Worm (Caenorhabditis elegans): ENCODE data around the gene tsp-18.

Gene tsp-18

ce11 chrII:5931904-5932764 lies 27.8 kb downstream of the tsp-18 start:
- TF ChIP-seq lsy-27 (tag; optimal IDR thresholded peaks at IDR 0.05; ENCODE audit: borderline replicate concordance, insufficient read depth): no peak
- no peak for TF ChIP-seq cebp-1 (GFP tag; IDR thresholded peaks at IDR 0.05)
- peak; percentile 25 for TF ChIP-seq cebp-1 (tag; optimal IDR thresholded peaks at IDR 0.05)
- TF ChIP-seq F39B2.1 (GFP tag; IDR thresholded peaks at IDR 0.05): no peak
- TF ChIP-seq egrh-3 (GFP tag; IDR thresholded peaks at IDR 0.05): no peak
- no peak for TF ChIP-seq lag-1 (GFP tag; IDR thresholded peaks at IDR 0.05)
- peak; percentile 87 for TF ChIP-seq atf-7 (tag; optimal IDR thresholded peaks at IDR 0.05)
- no peak for TF ChIP-seq ZK185.1 (tag; optimal IDR thresholded peaks at IDR 0.05; ENCODE audit: poor library complexity, severe bottlenecking)
- TF ChIP-seq somi-1 (GFP tag; optimal IDR thresholded peaks at IDR 0.05): no peak
- TF ChIP-seq attf-5 (GFP tag; optimal IDR thresholded peaks at IDR 0.05): no peak
- no peak for TF ChIP-seq F22D6.2 (tag; optimal IDR thresholded peaks at IDR 0.05)
- no peak for TF ChIP-seq Y53F4B.3 (GFP tag; IDR thresholded peaks at IDR 0.05)
- TF ChIP-seq unc-62 (GFP tag; optimal IDR thresholded peaks at IDR 0.05): peak; percentile 90
- no peak for TF ChIP-seq pbrm-1 (GFP tag; IDR thresholded peaks at IDR 0.05)
- no peak for TF ChIP-seq C17E4.6 (GFP tag; IDR thresholded peaks at IDR 0.05)
- TF ChIP-seq nhr-80 (tag; optimal IDR thresholded peaks at IDR 0.05): peak; percentile 60
- TF ChIP-seq F10E7.11 (tag; optimal IDR thresholded peaks at IDR 0.05): no peak
- TF ChIP-seq ceh-27 (GFP tag; optimal IDR thresholded peaks at IDR 0.05): no peak
- peak in 1 of 2 experiments; percentile 21 for TF ChIP-seq let-607 (tag; optimal IDR thresholded peaks at IDR 0.05)

ce11 chrII:5933133-5933532 lies 28.8 kb downstream of the tsp-18 start:
- TF ChIP-seq Y79H2A.3 (GFP tag; conservative IDR thresholded peaks at IDR 0.05): no peak
- 0 out of 2 replicates have a peak, but pooled peaks have one; percentile 6 for TF ChIP-seq dox-1 (GFP tag; IDR thresholded peaks at IDR 0.05)
- TF ChIP-seq chd-7 (tag; optimal IDR thresholded peaks at IDR 0.05): peak; percentile 12

ce11 chrII:5933962-5934422 lies 29.6 kb downstream of the tsp-18 start:
- TF ChIP-seq F33H1.4 (GFP tag; IDR thresholded peaks at IDR 0.05) (no peak), ztf-25 (GFP tag; IDR thresholded peaks at IDR 0.05) (no peak), ama-1 (optimal IDR thresholded peaks at IDR 0.05) (no peak), ama-1 (GFP tag; optimal IDR thresholded peaks at IDR 0.05) (no peak), hmg-1.2 (GFP tag; IDR thresholded peaks at IDR 0.05) (no peak), hrde-1 (tag; optimal IDR thresholded peaks at IDR 0.05; ENCODE audit: borderline replicate concordance) (no peak), gei-17 (GFP tag; optimal IDR thresholded peaks at IDR 0.05) (no peak), B0035.1 (tag; optimal IDR thresholded peaks at IDR 0.05) (no peak), egrh-3 (GFP tag; IDR thresholded peaks at IDR 0.05) (no peak), Y67H2A.10 (GFP tag; conservative IDR thresholded peaks at IDR 0.05) (no peak), aptf-2 (GFP tag; conservative IDR thresholded peaks at IDR 0.05) (0 out of 2 replicates have a peak, but pooled peaks have one; percentile 19), ekl-4 (GFP tag; IDR thresholded peaks at IDR 0.05) (no peak), cebp-1 (GFP tag; IDR thresholded peaks at IDR 0.05) (no peak), cebp-1 (tag; optimal IDR thresholded peaks at IDR 0.05) (peak; percentile 7)

ce11 chrII:5936009-5936408 lies 31.7 kb downstream of the tsp-18 start:
- TF ChIP-seq lin-40 (tag; optimal IDR thresholded peaks at IDR 0.05) (no peak), ztf-25 (GFP tag; IDR thresholded peaks at IDR 0.05) (no peak), nhr-27 (tag; optimal IDR thresholded peaks at IDR 0.05) (no peak), B0261.1 (tag; optimal IDR thresholded peaks at IDR 0.05) (no peak), F52B5.7 (tag; optimal IDR thresholded peaks at IDR 0.05) (no peak), F33H1.4 (GFP tag; IDR thresholded peaks at IDR 0.05) (no peak), mel-28 (tag; optimal IDR thresholded peaks at IDR 0.05; ENCODE audit: borderline replicate concordance) (no peak), atf-7 (tag; optimal IDR thresholded peaks at IDR 0.05) (peak; percentile 23), Y67H2A.10 (GFP tag; conservative IDR thresholded peaks at IDR 0.05) (no peak), ama-1 (optimal IDR thresholded peaks at IDR 0.05) (no peak), ama-1 (GFP tag; optimal IDR thresholded peaks at IDR 0.05) (no peak), madf-8 (GFP tag; conservative IDR thresholded peaks at IDR 0.05) (no peak), hmg-20 (GFP tag; IDR thresholded peaks at IDR 0.05) (no peak), attf-3 (GFP tag; conservative IDR thresholded peaks at IDR 0.05) (no peak), ztf-18 (tag; optimal IDR thresholded peaks at IDR 0.05) (no peak), fkh-3 (tag; optimal IDR thresholded peaks at IDR 0.05) (no peak)

Data from whole organism, young adult.